Worm (Caenorhabditis elegans) whole organism, early embryonic: ENCODE results near the gene fipr-4.

ENCODE experiments used
- B0310.2 ChIP-seq: sonication (generic microtip); optimal IDR thresholded peaks from 2 replicates; lab custom pipeline; 2016; ENCODE audit warnings: mild to moderate bottlenecking, missing genetic modification characterization, missing compliant biosample characterization
- F13C5.2 ChIP-seq: sonication (generic microtip); optimal IDR thresholded peaks from 2 replicates; lab custom pipeline; 2017; ENCODE audit warnings: mild to moderate bottlenecking, missing genetic modification characterization, inconsistent platforms, missing compliant biosample characterization
- aly-1 ChIP-seq: sonication (generic microtip); optimal IDR thresholded peaks from 2 replicates; lab custom pipeline; 2016; ENCODE audit warnings: missing genetic modification characterization, missing compliant biosample characterization
- ama-1 ChIP-seq: fragments of 150-350 bp; optimal IDR thresholded peaks from 2 replicates; lab custom pipeline; 2014
- ceh-13 ChIP-seq: fragments of 200-800 bp; sonication (Bioruptor generic); optimal IDR thresholded peaks from 2 replicates; lab custom pipeline; 2018; ENCODE audit warnings: mild to moderate bottlenecking, missing genetic modification characterization, missing compliant biosample characterization
- ceh-36 ChIP-seq: sonication (generic microtip); optimal IDR thresholded peaks from 2 replicates; lab custom pipeline; 2016; ENCODE audit warnings: missing genetic modification characterization, inconsistent platforms, missing compliant biosample characterization
- ets-7 ChIP-seq: sonication (generic microtip); optimal IDR thresholded peaks from 2 replicates; lab custom pipeline; 2016; ENCODE audit warnings: missing genotype, missing genetic modification characterization, missing compliant biosample characterization
- flt-1 ChIP-seq: fragments of 200-800 bp; sonication (Bioruptor generic); IDR thresholded peaks from 2 replicates; pipeline ENCODE4 v1.3.6; 2022; ENCODE audit warnings: missing genetic modification characterization, missing compliant biosample characterization
- hmbx-1 ChIP-seq: sonication (generic microtip); optimal IDR thresholded peaks from 2 replicates; lab custom pipeline; 2016; ENCODE audit warnings: mild to moderate bottlenecking, missing genetic modification characterization, missing compliant biosample characterization
- hmg-4 ChIP-seq: fragments of 200-800 bp; sonication (Bioruptor generic); optimal IDR thresholded peaks from 2 replicates; lab custom pipeline; 2018; ENCODE audit warnings: mild to moderate bottlenecking, missing genetic modification characterization, missing compliant biosample characterization
- hnd-1 ChIP-seq: sonication (generic microtip); optimal IDR thresholded peaks from 2 replicates; lab custom pipeline; 2016; ENCODE audit warnings: missing genetic modification characterization, missing compliant biosample characterization
- pes-1 ChIP-seq: fragments of 200-800 bp; sonication (Bioruptor generic); IDR thresholded peaks from 2 replicates; pipeline ENCODE4 v1.3.6; 2022; ENCODE audit warnings: missing genetic modification reagents, missing genetic modification characterization, missing compliant biosample characterization
- scrt-1 ChIP-seq: fragments of 200-800 bp; sonication (Bioruptor generic); IDR thresholded peaks from 2 replicates; pipeline ENCODE4 v1.3.6; 2022; ENCODE audit warnings: missing genetic modification characterization, missing compliant biosample characterization
- sea-1 ChIP-seq: fragments of 200-800 bp; sonication (Bioruptor generic); conservative IDR thresholded peaks from 2 replicates; pipeline ENCODE4 v1.3.6; 2022; ENCODE audit warnings: missing genetic modification characterization, missing compliant biosample characterization
- tbx-11 ChIP-seq: fragments of 200-800 bp; sonication (Bioruptor generic); IDR thresholded peaks from 2 replicates; pipeline ENCODE4 v1.3.6; 2022; ENCODE audit warnings: missing genetic modification characterization, missing compliant biosample characterization
- tbx-37 ChIP-seq: fragments of 200-800 bp; sonication (Bioruptor generic); conservative IDR thresholded peaks from 2 replicates; pipeline ENCODE4 v1.3.6; 2022; ENCODE audit warnings: missing genetic modification reagents, missing genetic modification characterization, missing compliant biosample characterization
- tra-4 ChIP-seq: sonication (generic microtip); optimal IDR thresholded peaks from 2 replicates; lab custom pipeline; 2017; ENCODE audit warnings: missing genetic modification characterization, missing compliant biosample characterization

Gene fipr-4

DNA sequence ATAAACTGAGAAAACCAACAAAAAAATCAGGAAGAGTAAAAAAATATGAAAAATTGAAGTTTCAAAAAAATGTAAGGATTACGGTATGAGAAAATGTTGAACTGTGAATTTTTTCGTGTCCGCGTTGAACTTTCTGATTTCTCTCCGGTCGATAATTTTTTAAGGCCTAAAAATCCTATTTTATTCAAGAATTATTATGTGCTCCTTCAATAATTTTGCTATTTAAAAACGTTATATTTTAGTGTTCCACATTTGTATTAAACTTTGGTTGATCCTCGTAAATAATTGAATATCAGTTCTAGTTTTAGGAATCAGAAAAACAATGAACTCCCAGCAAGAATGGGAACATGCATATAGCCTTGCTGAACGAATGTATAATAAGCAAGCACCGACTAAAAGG, 15.6 kb downstream of the fipr-4 start, which contains the start of gene hpo-40:
TSS of gene hpo-40 (plus strand) at position 301 of the 400 bp plus-strand sequence.
- TF ChIP-seq ceh-36 (tag; lab: Kevin White, UChicago) (no peak), pes-1 (GFP tag; lab: Robert Waterston, UW) (no peak), hmbx-1 (tag; lab: Kevin White, UChicago) (no peak), F13C5.2 (tag; lab: Kevin White, UChicago) (no peak), tbx-37 (no peak), B0310.2 (tag; lab: Kevin White, UChicago) (no peak), hmg-4 (GFP tag; lab: Kevin White, UChicago) (no peak), sea-1 (GFP tag; lab: Robert Waterston, UW) (no peak), ceh-13 (GFP tag; lab: Kevin White, UChicago) (no peak), ets-7 (tag; lab: Kevin White, UChicago) (no peak), hnd-1 (no peak), flt-1 (no peak), scrt-1 (no peak), tra-4 (no peak), tbx-11 (GFP tag; lab: Robert Waterston, UW) (no peak), ama-1 (lab: Kevin White, UChicago) (no peak), aly-1 (tag; lab: Kevin White, UChicago) (no peak)

DNA sequence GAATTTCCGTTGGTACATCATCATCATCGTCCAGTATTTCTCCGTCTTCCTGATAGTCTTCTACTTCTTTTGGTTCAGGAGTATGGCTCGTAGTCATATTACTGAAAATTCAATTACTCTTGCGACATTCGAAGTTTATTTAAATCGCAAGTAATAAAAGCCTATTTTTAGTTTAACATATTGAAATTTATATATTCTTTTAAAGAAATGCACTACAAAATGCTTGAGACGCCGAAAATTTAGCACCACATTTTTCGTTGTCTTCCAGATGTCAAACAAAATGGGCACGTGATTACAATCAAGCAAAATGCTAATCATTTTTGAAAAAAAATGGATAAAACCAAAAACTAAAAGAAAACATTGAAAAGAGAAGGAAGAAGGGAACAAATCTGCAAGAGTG, 16.2 kb downstream of the fipr-4 start, which contains the start of gene zhit-3:
TSS of gene zhit-3 (minus strand) at position 101 of the 400 bp plus-strand sequence.
- TF ChIP-seq ceh-36 (tag; lab: Kevin White, UChicago) (no peak), ceh-13 (GFP tag; lab: Kevin White, UChicago) (no peak), hmg-4 (GFP tag; lab: Kevin White, UChicago) (no peak), B0310.2 (tag; lab: Kevin White, UChicago) (no peak), hmbx-1 (tag; lab: Kevin White, UChicago) (no peak), tra-4 (no peak), flt-1 (no peak), sea-1 (GFP tag; lab: Robert Waterston, UW) (no peak), scrt-1 (no peak), aly-1 (tag; lab: Kevin White, UChicago) (no peak), ama-1 (lab: Kevin White, UChicago) (no peak), tbx-37 (no peak), pes-1 (GFP tag; lab: Robert Waterston, UW) (no peak), hnd-1 (no peak)

DNA sequence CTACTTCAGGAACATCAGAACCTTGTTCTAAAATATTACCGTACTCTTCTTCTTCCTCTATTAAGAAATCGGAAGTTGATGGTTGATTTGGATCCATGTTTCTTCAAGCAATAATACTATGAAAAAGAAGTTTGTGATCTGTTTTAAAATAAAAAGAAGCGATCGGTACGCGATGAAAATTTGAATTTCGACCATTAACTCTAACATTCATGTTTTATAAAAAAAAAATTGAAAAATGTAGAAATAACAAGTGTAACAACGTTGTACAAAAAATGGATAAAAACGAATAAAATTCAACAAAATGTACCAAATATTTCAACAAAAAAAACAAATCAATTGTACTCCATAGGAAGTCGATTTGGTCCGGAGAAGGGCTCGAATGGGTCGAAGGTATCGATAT, 18.0 kb downstream of the fipr-4 start, which contains the start of gene tftc-3:
TSS of gene tftc-3 (minus strand) at position 101 of the 400 bp plus-strand sequence.
- no peak for TF ChIP-seq tbx-11 (GFP tag; lab: Robert Waterston, UW)
- no peak for TF ChIP-seq sea-1 (GFP tag; lab: Robert Waterston, UW)
- TF ChIP-seq tra-4 = no peak
- no peak for TF ChIP-seq scrt-1
- TF ChIP-seq flt-1 = no peak
- TF ChIP-seq hmg-4 (GFP tag; lab: Kevin White, UChicago) = no peak

DNA sequence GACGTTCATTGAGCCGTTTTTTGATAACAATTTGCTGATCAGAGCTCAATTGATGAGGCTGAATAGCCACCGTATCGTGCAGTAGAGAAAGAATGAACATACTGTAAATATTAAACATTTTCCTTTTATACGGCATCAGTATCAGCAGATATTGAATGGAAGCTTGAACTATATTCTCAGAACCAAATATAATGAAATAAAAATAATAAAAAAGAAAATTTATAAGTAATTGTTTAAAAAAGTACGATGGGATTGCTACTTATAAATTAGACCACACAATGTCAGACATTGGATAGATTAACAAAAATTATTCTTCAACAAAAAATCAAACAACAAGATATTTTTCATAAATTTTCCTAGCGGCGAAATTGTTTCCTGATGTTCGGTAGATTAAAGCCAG, 21.8 kb downstream of the fipr-4 start, which contains the start of gene rpc-25:
TSS of gene rpc-25 (minus strand) at position 101 of the 400 bp plus-strand sequence.
- TF ChIP-seq pes-1 (GFP tag; lab: Robert Waterston, UW) (no peak), sea-1 (GFP tag; lab: Robert Waterston, UW) (no peak), scrt-1 (no peak), hmg-4 (GFP tag; lab: Kevin White, UChicago) (no peak), tbx-37 (no peak), B0310.2 (tag; lab: Kevin White, UChicago) (no peak), ceh-13 (GFP tag; lab: Kevin White, UChicago) (no peak), flt-1 (no peak), F13C5.2 (tag; lab: Kevin White, UChicago) (no peak), ama-1 (lab: Kevin White, UChicago) (no peak), tbx-11 (GFP tag; lab: Robert Waterston, UW) (no peak), ceh-36 (tag; lab: Kevin White, UChicago) (no peak), hmbx-1 (tag; lab: Kevin White, UChicago) (no peak), ets-7 (tag; lab: Kevin White, UChicago) (no peak), hnd-1 (no peak), aly-1 (tag; lab: Kevin White, UChicago) (no peak), tra-4 (no peak)

DNA sequence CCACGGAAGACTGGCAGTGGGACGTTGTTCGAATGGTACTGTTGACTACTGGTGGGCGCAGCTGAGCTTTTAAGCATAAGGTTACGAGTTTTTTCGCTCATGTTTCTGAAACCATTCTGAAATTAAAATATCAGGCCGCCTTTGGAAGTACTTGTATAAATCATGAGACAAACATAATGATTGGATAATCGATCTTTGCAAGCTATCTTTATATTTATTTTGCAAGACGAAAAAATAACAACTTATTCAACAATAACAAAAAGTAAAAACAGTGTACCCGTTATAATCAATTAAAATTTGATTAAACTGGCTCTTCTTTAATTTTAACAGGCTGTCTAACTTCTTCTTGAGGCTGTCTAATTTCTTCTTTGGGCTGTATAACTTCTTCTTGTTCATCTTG, 22.8 kb downstream of the fipr-4 start, which contains the start of gene ZK856.16:
TSS of gene ZK856.16 (minus strand) at position 101 of the 400 bp plus-strand sequence.
- no peak for TF ChIP-seq ceh-13 (GFP tag; lab: Kevin White, UChicago)
- no peak for TF ChIP-seq pes-1 (GFP tag; lab: Robert Waterston, UW)

DNA sequence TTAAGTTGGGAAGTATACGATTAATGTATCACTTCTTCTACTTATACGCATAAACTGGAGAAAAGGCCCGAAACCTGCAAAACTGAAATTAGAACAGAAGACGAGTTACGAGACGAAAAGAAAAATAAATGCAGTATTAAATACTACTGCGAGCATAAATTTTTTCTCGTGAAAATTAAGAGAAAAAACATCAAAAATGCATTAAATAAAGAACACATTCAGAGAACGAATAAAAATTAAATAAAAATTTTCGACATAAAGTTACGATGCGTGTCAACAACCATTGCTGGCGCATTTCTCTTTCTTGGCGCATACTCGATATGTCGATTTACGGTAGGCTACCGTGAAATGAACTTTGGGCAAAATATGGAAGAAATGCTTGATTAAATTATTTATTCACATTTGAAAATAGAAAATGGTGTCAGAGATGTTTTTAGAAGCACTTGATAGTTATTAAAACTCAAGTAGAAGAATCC, 23.4 kb downstream of the fipr-4 start, which contains the start of the genes ZK856.19 and ZK856.11:
TSS of gene ZK856.19 (minus strand) at position 51 of the 476 bp plus-strand sequence.
TSS of gene ZK856.11 (minus strand) at position 76 of the 476 bp plus-strand sequence.
- no peak for TF ChIP-seq ceh-13 (GFP tag; lab: Kevin White, UChicago)
- no peak for TF ChIP-seq ama-1 (lab: Kevin White, UChicago)
- TF ChIP-seq hmbx-1 (tag; lab: Kevin White, UChicago) = no peak

DNA sequence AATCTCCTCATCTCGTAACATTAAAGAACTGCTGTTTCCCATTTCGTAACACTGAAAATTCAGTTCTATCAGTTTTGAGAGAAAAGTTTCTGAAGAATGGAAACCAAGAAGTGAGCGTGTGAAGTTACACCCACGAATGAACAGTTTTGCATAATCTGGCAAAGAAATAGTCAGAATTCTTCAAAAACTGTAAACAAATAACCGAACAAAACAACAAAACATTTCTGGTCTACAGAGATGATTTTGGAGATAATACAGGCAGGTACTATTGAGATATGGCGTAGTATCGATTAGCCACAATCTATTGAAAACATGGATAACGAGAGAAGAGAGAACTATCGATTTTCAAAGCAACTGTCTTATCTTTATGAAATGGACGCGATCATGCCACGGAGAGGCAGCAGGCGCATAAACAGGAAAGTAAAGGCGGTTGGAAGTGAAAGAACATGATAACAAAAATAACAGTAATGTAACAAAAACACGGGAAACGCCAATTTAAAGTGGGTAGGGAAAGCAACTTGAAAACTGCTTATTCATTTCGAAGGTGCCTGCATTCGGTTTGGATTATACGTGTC, 24.7 kb downstream of the fipr-4 start, which contains the start of gene chpf-1:
TSS of gene chpf-1 (minus strand) at position 51 of the 575 bp plus-strand sequence.
- no peak for TF ChIP-seq F13C5.2 (tag; lab: Kevin White, UChicago)
- TF ChIP-seq aly-1 (tag; lab: Kevin White, UChicago) = no peak
- no peak for TF ChIP-seq ceh-13 (GFP tag; lab: Kevin White, UChicago)
- no peak for TF ChIP-seq tra-4
- TF ChIP-seq pes-1 (GFP tag; lab: Robert Waterston, UW) = no peak
- no peak for TF ChIP-seq hnd-1
- no peak for TF ChIP-seq hmg-4 (GFP tag; lab: Kevin White, UChicago)
- no peak for TF ChIP-seq tbx-11 (GFP tag; lab: Robert Waterston, UW)
- no peak for TF ChIP-seq sea-1 (GFP tag; lab: Robert Waterston, UW)
- TF ChIP-seq hmbx-1 (tag; lab: Kevin White, UChicago) = no peak
- TF ChIP-seq flt-1 = no peak
- no peak for TF ChIP-seq ceh-36 (tag; lab: Kevin White, UChicago)
- no peak for TF ChIP-seq tbx-37
